Worm (Caenorhabditis elegans) whole organism, L2 larva: ENCODE data around the gene hpo-36.
A peak's percentile ranks its signal among the peaks of the same experiment; 100 is the strongest.

Source experiments
- C34F6.9 ChIP-seq: fragments of 150-350 bp; optimal IDR thresholded peaks from 2 replicates; lab custom pipeline; 2014; ENCODE audit warnings: missing biosample characterization, missing genetic modification characterization
- F13H6.1 ChIP-seq: sonication (generic microtip); optimal IDR thresholded peaks from 2 replicates; lab custom pipeline; 2016; ENCODE audit warnings: missing genetic modification characterization, missing compliant biosample characterization
- R02D3.7 ChIP-seq: fragments of 150-350 bp; optimal IDR thresholded peaks from 2 replicates; lab custom pipeline; 2014; ENCODE audit warnings: missing biosample characterization, missing genetic modification characterization
- ZK546.5 ChIP-seq: sonication (generic microtip); optimal IDR thresholded peaks from 2 replicates; lab custom pipeline; 2017; ENCODE audit warnings: missing biosample characterization, missing genetic modification characterization
- alr-1 ChIP-seq: fragments of 150-350 bp; optimal IDR thresholded peaks from 2 replicates; lab custom pipeline; 2014; ENCODE audit warnings: missing biosample characterization, missing genetic modification characterization
- aly-2 ChIP-seq: fragments of 150-350 bp; optimal IDR thresholded peaks from 2 replicates; lab custom pipeline; 2014; ENCODE audit warnings: missing biosample characterization, missing genetic modification characterization
- ama-1 ChIP-seq: fragments of 150-350 bp; optimal IDR thresholded peaks from 2 replicates; lab custom pipeline; 2018; ENCODE audit warnings: inconsistent platforms
- ceh-16 ChIP-seq: fragments of 150-350 bp; optimal IDR thresholded peaks from 2 replicates; lab custom pipeline; 2014; ENCODE audit warnings: missing biosample characterization, missing genetic modification characterization
- crh-2 ChIP-seq: sonication (generic microtip); optimal IDR thresholded peaks from 2 replicates; lab custom pipeline; 2017; ENCODE audit warnings: missing biosample characterization, missing genetic modification characterization
- dmd-4 ChIP-seq: sonication (generic microtip); optimal IDR thresholded peaks from 2 replicates; lab custom pipeline; 2017; ENCODE audit warnings: missing biosample characterization, missing genetic modification characterization
- elt-1 ChIP-seq: fragments of 150-350 bp; optimal IDR thresholded peaks from 2 replicates; lab custom pipeline; 2014; ENCODE audit warnings: missing biosample characterization, missing genetic modification characterization
- elt-3 ChIP-seq: sonication (generic microtip); optimal IDR thresholded peaks from 2 replicates; lab custom pipeline; 2017; ENCODE audit warnings: missing biosample characterization, missing genetic modification characterization
- fos-1 ChIP-seq: fragments of 150-350 bp; optimal IDR thresholded peaks from 2 replicates; lab custom pipeline; 2014; ENCODE audit warnings: missing biosample characterization, missing genetic modification characterization
- gmeb-1 ChIP-seq: fragments of 150-350 bp; optimal IDR thresholded peaks from 2 replicates; lab custom pipeline; 2014; ENCODE audit warnings: missing biosample characterization, missing genetic modification characterization
- lin-11 ChIP-seq: fragments of 150-350 bp; sonication (generic microtip); optimal IDR thresholded peaks from 2 replicates; lab custom pipeline; 2014; ENCODE audit warnings: missing biosample characterization, missing genetic modification characterization, inconsistent platforms, mixed read lengths
- lin-13 ChIP-seq: fragments of 150-350 bp; optimal IDR thresholded peaks from 2 replicates; lab custom pipeline; 2014; ENCODE audit warnings: missing biosample characterization, missing genetic modification reagents, missing genetic modification characterization
- lin-39 ChIP-seq: fragments of 150-350 bp; optimal IDR thresholded peaks from 2 replicates; lab custom pipeline; 2014; ENCODE audit warnings: missing biosample characterization, missing genetic modification reagents, missing genetic modification characterization
- lsy-2 ChIP-seq, 2 experiments: fragments of 150-350 bp in 1 of 2; sonication (generic microtip) in 1 of 2; optimal IDR thresholded peaks; 2 replicates each; lab custom pipeline; 2014 to 2017; ENCODE audit warnings: missing biosample characterization in 2 of 2, missing genetic modification characterization in 2 of 2
- mab-5 ChIP-seq: fragments of 150-350 bp; optimal IDR thresholded peaks from 2 replicates; lab custom pipeline; 2014; ENCODE audit warnings: missing biosample characterization, missing genetic modification characterization
- mbf-1 ChIP-seq: sonication (generic microtip); optimal IDR thresholded peaks from 2 replicates; lab custom pipeline; 2017; ENCODE audit warnings: missing biosample characterization, missing genetic modification characterization
- mdl-1 ChIP-seq, 2 experiments: fragments of 150-350 bp in 1 of 2; sonication (generic microtip) in 1 of 2; optimal IDR thresholded peaks; 2 replicates each; lab custom pipeline; 2017; ENCODE audit warnings: missing biosample characterization in 2 of 2, missing genetic modification characterization in 2 of 2
- nhr-10 ChIP-seq: sonication (generic microtip); optimal IDR thresholded peaks from 2 replicates; lab custom pipeline; 2017; ENCODE audit warnings: missing biosample characterization, missing genetic modification characterization
- nhr-11 ChIP-seq: fragments of 150-350 bp; optimal IDR thresholded peaks from 2 replicates; lab custom pipeline; 2014; ENCODE audit warnings: missing biosample characterization, missing genetic modification characterization
- nhr-129 ChIP-seq: fragments of 150-350 bp; optimal IDR thresholded peaks from 2 replicates; lab custom pipeline; 2014; ENCODE audit warnings: missing biosample characterization, missing genetic modification characterization
- nhr-21 ChIP-seq: fragments of 150-350 bp; optimal IDR thresholded peaks from 2 replicates; lab custom pipeline; 2014; ENCODE audit warnings: missing biosample characterization, missing genetic modification characterization
- nhr-23 ChIP-seq: fragments of 150-350 bp; optimal IDR thresholded peaks from 2 replicates; lab custom pipeline; 2014; ENCODE audit warnings: missing biosample characterization, missing genetic modification reagents, missing genetic modification characterization
- nhr-25 ChIP-seq: fragments of 150-350 bp; sonication (generic microtip); optimal IDR thresholded peaks from 3 replicates; lab custom pipeline; 2014; ENCODE audit warnings: missing biosample characterization, missing genetic modification characterization
- nhr-6 ChIP-seq: fragments of 150-350 bp; optimal IDR thresholded peaks from 2 replicates; lab custom pipeline; 2014; ENCODE audit warnings: missing biosample characterization, missing genetic modification characterization
- nhr-77 ChIP-seq: fragments of 150-350 bp; optimal IDR thresholded peaks from 2 replicates; lab custom pipeline; 2014; ENCODE audit warnings: missing biosample characterization, missing genetic modification characterization
- peb-1 ChIP-seq: fragments of 150-350 bp; optimal IDR thresholded peaks from 2 replicates; lab custom pipeline; 2014; ENCODE audit warnings: missing biosample characterization, missing genetic modification characterization
- sem-4 ChIP-seq: fragments of 150-350 bp; optimal IDR thresholded peaks from 2 replicates; lab custom pipeline; 2014; ENCODE audit warnings: missing biosample characterization, missing genetic modification reagents, missing genetic modification characterization
- skn-1 ChIP-seq: sonication (generic microtip); optimal IDR thresholded peaks from 2 replicates; lab custom pipeline; 2017; ENCODE audit warnings: missing biosample characterization, missing genetic modification characterization
- sma-3 ChIP-seq: sonication (generic microtip); optimal IDR thresholded peaks from 2 replicates; lab custom pipeline; 2016; ENCODE audit warnings: missing genetic modification reagents, missing genetic modification characterization, missing compliant biosample characterization
- sma-9 ChIP-seq, 2 experiments: fragments of 150-350 bp in 1 of 2; sonication (generic microtip) in 1 of 2; optimal IDR thresholded peaks; 2 replicates each; lab custom pipeline; 2014 to 2016; ENCODE audit warnings: missing genetic modification characterization in 2 of 2, mild to moderate bottlenecking in 1 of 2, missing biosample characterization in 1 of 2, missing compliant biosample characterization in 1 of 2, missing genetic modification reagents in 1 of 2, moderate library complexity in 1 of 2
- snpc-4 ChIP-seq: fragments of 150-350 bp; optimal IDR thresholded peaks from 2 replicates; lab custom pipeline; 2014; ENCODE audit warnings: missing biosample characterization, missing genetic modification characterization
- unc-39 ChIP-seq: fragments of 150-350 bp; optimal IDR thresholded peaks from 2 replicates; lab custom pipeline; 2014; ENCODE audit warnings: missing biosample characterization, missing genetic modification characterization
- unc-55 ChIP-seq: fragments of 150-350 bp; sonication (generic microtip); optimal IDR thresholded peaks from 3 replicates; lab custom pipeline; 2014; ENCODE audit warnings: missing biosample characterization, missing genetic modification reagents, missing genetic modification characterization
- zag-1 ChIP-seq: fragments of 150-350 bp; optimal IDR thresholded peaks from 2 replicates; lab custom pipeline; 2014; ENCODE audit warnings: missing biosample characterization, missing genetic modification characterization
- ztf-1 ChIP-seq: fragments of 200-800 bp; sonication (Bioruptor generic); conservative IDR thresholded peaks from 2 replicates; pipeline ENCODE4 v1.3.6; 2022; ENCODE audit warnings: missing genetic modification characterization, missing compliant biosample characterization
- ztf-11 ChIP-seq: sonication (generic microtip); optimal IDR thresholded peaks from 2 replicates; lab custom pipeline; 2017; ENCODE audit warnings: missing biosample characterization, missing genetic modification characterization
- ztf-4 ChIP-seq: fragments of 150-350 bp; optimal IDR thresholded peaks from 2 replicates; lab custom pipeline; 2014; ENCODE audit warnings: missing biosample characterization, missing genetic modification characterization

Gene hpo-36

DNA sequence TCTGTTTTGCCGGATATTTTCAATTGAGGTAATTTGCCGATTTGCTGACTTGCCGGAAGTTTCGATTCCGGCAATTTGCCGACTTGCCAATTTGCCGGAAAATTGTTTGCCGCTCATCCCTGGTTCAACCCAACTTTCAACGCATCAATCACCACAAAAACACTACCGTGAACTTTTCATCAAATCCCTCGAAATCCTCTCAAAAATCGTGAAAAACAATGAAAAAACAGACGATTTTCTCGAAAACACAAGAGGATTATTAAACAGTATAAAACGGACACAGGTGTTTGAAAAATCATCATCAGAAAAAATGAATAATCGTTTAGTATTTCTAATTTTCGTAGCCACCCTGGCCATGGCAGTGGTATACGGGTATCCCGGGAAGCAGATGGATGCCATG lies 27.7 kb upstream of the hpo-36 start, which contains the start of gene Y39H10A.1:
Gene Y39H10A.1, plus strand, starts transcription at position 301 of the 400 bp plus-strand sequence.
- TF ChIP-seq aly-2 (tag; lab: Kevin White, UChicago) (no peak), nhr-10 (tag; lab: Kevin White, UChicago) (no peak), lin-11 (tag; lab: Kevin White, UChicago) (no peak)

ce11 chrV:3761829-3762228 lies 22.6 kb upstream of the hpo-36 start:
- no peak for TF ChIP-seq unc-39 (tag; lab: Kevin White, UChicago)
- no peak for TF ChIP-seq mdl-1 (tag; optimal IDR thresholded peaks at IDR 0.05; lab: Kevin White, UChicago)
- TF ChIP-seq zag-1 (tag; lab: Kevin White, UChicago): no peak
- no peak for TF ChIP-seq ama-1 (lab: Kevin White, UChicago)
- no peak for TF ChIP-seq nhr-11 (tag; lab: Kevin White, UChicago)
- no peak for TF ChIP-seq alr-1 (tag; lab: Kevin White, UChicago)
- TF ChIP-seq mab-5 (tag; lab: Kevin White, UChicago): no peak
- no peak for TF ChIP-seq ztf-1 (GFP tag; lab: Robert Waterston, UW)
- no peak for TF ChIP-seq R02D3.7
- TF ChIP-seq crh-2 (tag; lab: Kevin White, UChicago): no peak
- no peak for TF ChIP-seq mbf-1
- TF ChIP-seq nhr-129 (tag; lab: Kevin White, UChicago): no peak

ce11 chrV:3760839-3761238 lies 21.6 kb upstream of the hpo-36 start, which contains the start of gene oac-55:
Gene oac-55, plus strand, starts transcription at chrV:3761139.
- TF ChIP-seq mdl-1 (tag; optimal IDR thresholded peaks at IDR 0.05; lab: Kevin White, UChicago): no peak
- no peak for TF ChIP-seq crh-2 (tag; lab: Kevin White, UChicago)
- TF ChIP-seq nhr-77 (tag; lab: Kevin White, UChicago): no peak
- no peak for TF ChIP-seq elt-3
- no peak for TF ChIP-seq lin-13
- no peak for TF ChIP-seq nhr-11 (tag; lab: Kevin White, UChicago)
- TF ChIP-seq nhr-10 (tag; lab: Kevin White, UChicago): no peak
- no peak for TF ChIP-seq aly-2 (tag; lab: Kevin White, UChicago)
- no peak for TF ChIP-seq nhr-23 (tag; lab: Kevin White, UChicago)
- TF ChIP-seq nhr-6 (tag; lab: Kevin White, UChicago): no peak
- no peak for TF ChIP-seq sem-4 (tag; lab: Kevin White, UChicago)
- no peak for TF ChIP-seq skn-1
- TF ChIP-seq peb-1 (tag; lab: Kevin White, UChicago): no peak
- TF ChIP-seq unc-55 (GFP tag; lab: Kevin White, UChicago): no peak
- no peak for TF ChIP-seq lin-39
- no peak for TF ChIP-seq ztf-4 (tag; lab: Kevin White, UChicago)
- no peak for TF ChIP-seq fos-1 (tag; lab: Kevin White, UChicago)

DNA sequence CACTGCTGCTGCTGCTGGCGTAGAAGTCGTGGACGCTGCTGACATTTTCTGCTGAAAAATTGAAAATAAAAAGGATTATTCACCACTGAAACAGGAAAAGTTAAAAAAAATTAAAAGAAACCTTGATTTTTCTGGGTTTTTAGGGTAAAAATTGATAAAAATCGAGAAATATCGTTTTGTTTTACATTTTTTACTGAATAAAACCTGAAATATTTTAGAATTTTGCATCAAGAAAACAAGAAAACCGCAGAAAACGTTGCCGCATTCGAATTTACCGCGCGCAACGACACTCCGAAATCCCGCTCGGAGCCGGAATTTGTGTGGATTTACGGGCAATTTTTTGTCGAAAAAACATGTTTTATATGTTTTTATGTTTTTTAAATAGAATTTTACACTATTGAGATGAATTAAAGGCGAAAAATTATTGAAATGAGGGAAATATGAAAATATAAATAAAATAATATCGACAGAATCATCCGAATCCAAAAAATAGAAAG lies 20.3 kb upstream of the hpo-36 start, which contains the start of gene chk-1:
Gene chk-1, minus strand, starts transcription at position 51 of the 497 bp plus-strand sequence.
- TF ChIP-seq ztf-11: no peak
- peak; percentile 59 for TF ChIP-seq sma-9 (GFP tag; optimal IDR thresholded peaks at IDR 0.05; lab: Kevin White, UChicago)
- TF ChIP-seq sma-9 (tag; optimal IDR thresholded peaks at IDR 0.05; lab: Kevin White, UChicago): no peak
- peak; percentile 54 for TF ChIP-seq fos-1 (tag; lab: Kevin White, UChicago)
- TF ChIP-seq zag-1 (tag; lab: Kevin White, UChicago): no peak
- TF ChIP-seq sem-4 (tag; lab: Kevin White, UChicago): no peak
- TF ChIP-seq lin-13: no peak
- TF ChIP-seq C34F6.9 (tag; lab: Kevin White, UChicago): peak; percentile 81
- peak; percentile 42 for TF ChIP-seq nhr-21 (tag; lab: Kevin White, UChicago)
- TF ChIP-seq ZK546.5 (tag; lab: Kevin White, UChicago): no peak
- peak; percentile 54 for TF ChIP-seq sma-3 (GFP tag; lab: Kevin White, UChicago)
- TF ChIP-seq lin-11 (tag; lab: Kevin White, UChicago): peak; percentile 40
- peak; percentile 58 for TF ChIP-seq nhr-129 (tag; lab: Kevin White, UChicago)
- peak; percentile 49 for TF ChIP-seq F13H6.1
- peak; percentile 12 for TF ChIP-seq mab-5 (tag; lab: Kevin White, UChicago)
- peak; percentile 69 for TF ChIP-seq crh-2 (tag; lab: Kevin White, UChicago)
- peak; percentile 82 for TF ChIP-seq unc-55 (GFP tag; lab: Kevin White, UChicago)
- peak; percentile 41 for TF ChIP-seq snpc-4 (tag; lab: Kevin White, UChicago)
- peak; percentile 61 for TF ChIP-seq nhr-25 (tag; lab: Kevin White, UChicago)
- peak; percentile 92 for TF ChIP-seq gmeb-1
- TF ChIP-seq dmd-4 (tag; lab: Kevin White, UChicago): no peak
- peak; percentile 6 for TF ChIP-seq ztf-4 (tag; lab: Kevin White, UChicago)
- no peak for TF ChIP-seq aly-2 (tag; lab: Kevin White, UChicago)
- TF ChIP-seq mdl-1 (tag; optimal IDR thresholded peaks at IDR 0.05; lab: Kevin White, UChicago): no peak
- TF ChIP-seq lsy-2 (tag; optimal IDR thresholded peaks at IDR 0.05; lab: Kevin White, UChicago): peak; percentile 30 to 83
- no peak for TF ChIP-seq unc-39 (tag; lab: Kevin White, UChicago)
- TF ChIP-seq R02D3.7: peak; percentile 90
- no peak for TF ChIP-seq elt-1 (tag; lab: Kevin White, UChicago)
- TF ChIP-seq ceh-16 (tag; lab: Kevin White, UChicago): no peak
